Worm (Caenorhabditis elegans): ENCODE data around the gene skr-15.

skr-15 gene

ce11 chrII:3779463-3779862, 44.5 kb upstream of the skr-15 start, which contains the start of gene T24E12.11:
Gene T24E12.11 (minus strand): TSS chrII:3779563.
- no peak for TF ChIP-seq let-526 (GFP tag; IDR thresholded peaks at IDR 0.05)
- TF ChIP-seq ztf-26 (tag; optimal IDR thresholded peaks at IDR 0.05): no peak
- TF ChIP-seq lin-26 (GFP tag; IDR thresholded peaks at IDR 0.05): no peak
- TF ChIP-seq ets-4 (GFP tag; optimal IDR thresholded peaks at IDR 0.05): no peak
- no peak for TF ChIP-seq T07F8.4 (tag; optimal IDR thresholded peaks at IDR 0.05)
- no peak for TF ChIP-seq B0261.1 (tag; optimal IDR thresholded peaks at IDR 0.05)
- no peak for TF ChIP-seq chd-7 (tag; optimal IDR thresholded peaks at IDR 0.05)
- no peak for TF ChIP-seq ztf-22 (GFP tag; optimal IDR thresholded peaks at IDR 0.05)
- TF ChIP-seq ekl-4 (GFP tag; IDR thresholded peaks at IDR 0.05): no peak
- no peak for TF ChIP-seq ztf-6 (GFP tag; IDR thresholded peaks at IDR 0.05)
- no peak for TF ChIP-seq dox-1 (GFP tag; IDR thresholded peaks at IDR 0.05)
- no peak for TF ChIP-seq snpc-1.3 (tag; optimal IDR thresholded peaks at IDR 0.05; ENCODE audit: insufficient read depth)
- no peak for TF ChIP-seq Y53F4B.3 (GFP tag; IDR thresholded peaks at IDR 0.05)
- TF ChIP-seq Y56A3A.18 (GFP tag; IDR thresholded peaks at IDR 0.05): no peak
- no peak for TF ChIP-seq aptf-2 (GFP tag; conservative IDR thresholded peaks at IDR 0.05)
- TF ChIP-seq Y79H2A.3 (GFP tag; conservative IDR thresholded peaks at IDR 0.05): no peak

- no peak for TF ChIP-seq sdz-38 (tag; optimal IDR thresholded peaks at IDR 0.05)
- TF ChIP-seq C06A6.2 (GFP tag; conservative IDR thresholded peaks at IDR 0.05): no peak
- TF ChIP-seq ztf-25 (GFP tag; IDR thresholded peaks at IDR 0.05): no peak
- TF ChIP-seq cebp-2 (GFP tag; IDR thresholded peaks at IDR 0.05): no peak
- TF ChIP-seq aptf-2 (GFP tag; conservative IDR thresholded peaks at IDR 0.05): no peak
- no peak for TF ChIP-seq K11D2.4 (GFP tag; IDR thresholded peaks at IDR 0.05)
- TF ChIP-seq ccch-3 (GFP tag; optimal IDR thresholded peaks at IDR 0.05): no peak
- TF ChIP-seq snpc-3.4 (tag; optimal IDR thresholded peaks at IDR 0.05): no peak
Observed at ce11 chrII:3781238-3781637, 42.7 kb upstream of the skr-15 start.

- TF ChIP-seq hsf-1 (GFP tag; IDR thresholded peaks at IDR 0.05) (no peak), ccch-3 (GFP tag; optimal IDR thresholded peaks at IDR 0.05) (no peak), hmg-1.2 (GFP tag; IDR thresholded peaks at IDR 0.05) (no peak), ceh-40 (GFP tag; IDR thresholded peaks at IDR 0.05) (no peak), attf-3 (GFP tag; conservative IDR thresholded peaks at IDR 0.05) (no peak), nfya-1 (tag; optimal IDR thresholded peaks at IDR 0.05; ENCODE audit: borderline replicate concordance, insufficient read depth) (no peak), F52B5.7 (tag; optimal IDR thresholded peaks at IDR 0.05) (no peak), cebp-2 (GFP tag; IDR thresholded peaks at IDR 0.05) (no peak), madf-3 (GFP tag; IDR thresholded peaks at IDR 0.05) (no peak), athp-1 (tag; optimal IDR thresholded peaks at IDR 0.05) (no peak), him-1 (tag; optimal IDR thresholded peaks at IDR 0.05) (no peak), ztf-3 (GFP tag; optimal IDR thresholded peaks at IDR 0.05) (no peak), F10E7.11 (tag; optimal IDR thresholded peaks at IDR 0.05) (no peak)
Observed at ce11 chrII:3782309-3783000, 41.5 kb upstream of the skr-15 start, which contains the start of gene T24E12.2. Gene T24E12.2 (plus strand): TSS chrII:3782950.

ce11 chrII:3785257-3785656, 38.7 kb upstream of the skr-15 start, which contains the start of gene T24E12.1:
Gene T24E12.1 (plus strand): TSS chrII:3785557.
- TF ChIP-seq aptf-2 (GFP tag; conservative IDR thresholded peaks at IDR 0.05) (peak; percentile 84; the same call in 1 of the 2 replicates), tbp1 (GFP tag; optimal IDR thresholded peaks at IDR 0.05) (no peak)
